Worm (Caenorhabditis elegans) whole organism, L4 larva: ENCODE data around the gene tbx-9.

Experiments used
- R02D3.7 ChIP-seq: fragments of 150-350 bp; sonication (generic microtip); optimal IDR thresholded peaks from 3 replicates; lab custom pipeline; 2014; ENCODE audit warnings: missing biosample characterization, missing genetic modification characterization
- T26A8.4 ChIP-seq: fragments of 200-800 bp; sonication (Bioruptor generic); IDR thresholded peaks from 2 replicates; pipeline ENCODE4 v1.3.6; 2022; ENCODE audit warnings: missing genetic modification characterization, missing compliant biosample characterization
- aha-1 ChIP-seq: fragments of 150-350 bp; peaks from one replicate; lab custom pipeline; 2014; ENCODE audit warnings: missing biosample characterization, missing genetic modification characterization
- aly-2 ChIP-seq: sonication (generic microtip); optimal IDR thresholded peaks from 2 replicates; lab custom pipeline; 2018; ENCODE audit warnings: missing biosample characterization, missing genetic modification characterization
- ama-1 ChIP-seq: fragments of 150-350 bp; optimal IDR thresholded peaks from 2 replicates; lab custom pipeline; 2014; ENCODE audit warnings: inconsistent platforms, mixed read lengths
- ceh-20 ChIP-seq: fragments of 200-800 bp; sonication (Bioruptor generic); IDR thresholded peaks from 2 replicates; pipeline ENCODE4 v1.3.6; 2022; ENCODE audit warnings: missing genetic modification reagents, missing genetic modification characterization, missing compliant biosample characterization
- ceh-44 ChIP-seq: fragments of 200-800 bp; sonication (Bioruptor generic); IDR thresholded peaks from 2 replicates; pipeline ENCODE4 v1.3.6; 2022; ENCODE audit warnings: missing genetic modification reagents, missing genetic modification characterization, missing compliant biosample characterization
- ces-1 ChIP-seq: fragments of 150-350 bp; sonication (generic microtip); optimal IDR thresholded peaks from 4 replicates; lab custom pipeline; 2014; ENCODE audit warnings: missing biosample characterization, missing genetic modification reagents, missing genetic modification characterization
- cey-2 ChIP-seq: sonication (generic microtip); optimal IDR thresholded peaks from 3 replicates; lab custom pipeline; 2017; ENCODE audit warnings: missing genetic modification characterization, mild to moderate bottlenecking, missing compliant biosample characterization, antibody characterized with exemption, borderline replicate concordance; ENCODE audit not compliant: insufficient read depth
- ctbp-1 ChIP-seq: fragments of 200-800 bp; sonication (Bioruptor generic); IDR thresholded peaks from 2 replicates; pipeline ENCODE4 v1.3.6; 2022; ENCODE audit warnings: missing genetic modification reagents, missing genetic modification characterization, missing compliant biosample characterization
- daf-16 ChIP-seq, 3 experiments: sonication (generic microtip); optimal IDR thresholded peaks; 2 replicates each; lab custom pipeline; 2016 to 2017; ENCODE audit warnings: missing genetic modification characterization in 3 of 3, missing genetic modification reagents in 3 of 3, mild to moderate bottlenecking in 2 of 3, missing compliant biosample characterization in 2 of 3, missing biosample characterization in 1 of 3, moderate library complexity in 1 of 3
- dmd-9 ChIP-seq: fragments of 200-800 bp; sonication (Bioruptor generic); IDR thresholded peaks from 2 replicates; pipeline ENCODE4 v1.3.6; 2022; ENCODE audit warnings: missing genetic modification reagents, missing genetic modification characterization, missing compliant biosample characterization
- egl-27 ChIP-seq: sonication (generic microtip); optimal IDR thresholded peaks from 3 replicates; lab custom pipeline; 2017; ENCODE audit warnings: missing biosample characterization, missing genetic modification reagents, missing genetic modification characterization
- egl-43 ChIP-seq: fragments of 200-800 bp; sonication (Bioruptor generic); IDR thresholded peaks from 2 replicates; pipeline ENCODE4 v1.3.6; 2022; ENCODE audit warnings: missing genetic modification reagents, missing genetic modification characterization, missing compliant biosample characterization
- fos-1 ChIP-seq: fragments of 150-350 bp; optimal IDR thresholded peaks from 2 replicates; lab custom pipeline; 2014; ENCODE audit warnings: missing biosample characterization, missing genetic modification characterization
- gei-8 ChIP-seq: fragments of 200-800 bp; sonication (Bioruptor generic); optimal IDR thresholded peaks from 2 replicates; lab custom pipeline; 2018; ENCODE audit warnings: mild to moderate bottlenecking, missing genetic modification characterization, missing compliant biosample characterization
- hif-1 ChIP-seq, 2 experiments: sonication (generic microtip); optimal IDR thresholded peaks; 2 replicates each; lab custom pipeline; 2016 to 2017; ENCODE audit warnings: missing compliant biosample characterization in 2 of 2, missing genetic modification characterization in 2 of 2, missing genetic modification reagents in 2 of 2, missing genotype in 2 of 2, mild to moderate bottlenecking in 1 of 2
- hlh-11 ChIP-seq: fragments of 200-800 bp; sonication (Bioruptor generic); optimal IDR thresholded peaks from 2 replicates; lab custom pipeline; 2018; ENCODE audit warnings: mild to moderate bottlenecking, missing genetic modification characterization, missing compliant biosample characterization
- madf-9 ChIP-seq: fragments of 200-800 bp; sonication (Bioruptor generic); conservative IDR thresholded peaks from 2 replicates; pipeline ENCODE4 v1.3.6; 2022; ENCODE audit warnings: missing genetic modification reagents, missing genetic modification characterization, missing compliant biosample characterization
- mdl-1 ChIP-seq, 2 experiments: fragments of 150-350 bp in 1 of 2; sonication (generic microtip) in 1 of 2; optimal IDR thresholded peaks; 2 replicates each; lab custom pipeline; 2014 to 2017; ENCODE audit warnings: missing biosample characterization in 2 of 2, missing genetic modification characterization in 2 of 2
- mxl-2 ChIP-seq: fragments of 200-800 bp; sonication (Bioruptor generic); conservative IDR thresholded peaks from 2 replicates; pipeline ENCODE4 v1.3.6; 2022; ENCODE audit warnings: missing genetic modification reagents, missing genetic modification characterization, missing compliant biosample characterization
- nhr-10 ChIP-seq: fragments of 150-350 bp; optimal IDR thresholded peaks from 2 replicates; lab custom pipeline; 2014; ENCODE audit warnings: missing biosample characterization, missing genetic modification characterization
- nhr-237 ChIP-seq: sonication (generic microtip); optimal IDR thresholded peaks from 2 replicates; lab custom pipeline; 2017; ENCODE audit warnings: missing biosample characterization, missing genetic modification characterization
- nhr-42 ChIP-seq: fragments of 200-800 bp; sonication (Bioruptor generic); IDR thresholded peaks from 2 replicates; pipeline ENCODE4 v1.3.6; 2022; ENCODE audit warnings: missing genetic modification characterization, missing compliant biosample characterization
- saeg-2 ChIP-seq: fragments of 200-800 bp; sonication (Bioruptor generic); IDR thresholded peaks from 2 replicates; pipeline ENCODE4 v1.3.6; 2022; ENCODE audit warnings: missing genetic modification reagents, missing genetic modification characterization, missing compliant biosample characterization
- sdz-12 ChIP-seq: fragments of 200-800 bp; sonication (Bioruptor generic); optimal IDR thresholded peaks from 2 replicates; lab custom pipeline; 2018; ENCODE audit warnings: mild to moderate bottlenecking, missing genetic modification characterization, missing compliant biosample characterization
- snpc-4 ChIP-seq: fragments of 150-350 bp; optimal IDR thresholded peaks from 2 replicates; lab custom pipeline; 2014; ENCODE audit warnings: missing biosample characterization, missing genetic modification characterization
- spr-1 ChIP-seq: sonication (generic microtip); optimal IDR thresholded peaks from 2 replicates; lab custom pipeline; 2016; ENCODE audit warnings: mild to moderate bottlenecking, missing genetic modification characterization, missing compliant biosample characterization
- unc-130 ChIP-seq: sonication (generic microtip); optimal IDR thresholded peaks from 2 replicates; lab custom pipeline; 2016; ENCODE audit warnings: missing genetic modification reagents, missing genetic modification characterization, missing compliant biosample characterization
- unc-39 ChIP-seq: sonication (generic microtip); optimal IDR thresholded peaks from 2 replicates; lab custom pipeline; 2017; ENCODE audit warnings: missing biosample characterization, missing genetic modification characterization
- unc-62 ChIP-seq, 3 experiments: fragments of 150-350 bp in 1 of 3; sonication (generic microtip); optimal IDR thresholded peaks in 2 of 3; peaks in 1 of 3; 1 replicate in 1 of 3; 2 replicates in 2 of 3; lab custom pipeline; 2014 to 2017; ENCODE audit warnings: missing biosample characterization in 3 of 3, missing genetic modification characterization in 3 of 3, missing genetic modification reagents in 3 of 3, missing genotype in 1 of 3
- ztf-7 ChIP-seq: fragments of 150-350 bp; optimal IDR thresholded peaks from 2 replicates; lab custom pipeline; 2014; ENCODE audit warnings: missing biosample characterization, missing genetic modification characterization

tbx-9 gene

ce11 chrIII:10341758-10342157, at the start of gene tbx-9:
TSS of gene tbx-9 (minus strand) at chrIII:10341858.
- TF ChIP-seq nhr-237 (tag; lab: Kevin White, UChicago) (no peak), mxl-2 (GFP tag; lab: Robert Waterston, UW) (no peak), ces-1 (GFP tag; lab: Kevin White, UChicago) (no peak), R02D3.7 (tag; lab: Kevin White, UChicago) (no peak), ceh-20 (GFP tag; lab: Robert Waterston, UW) (no peak), nhr-42 (no peak), mdl-1 (tag; optimal IDR thresholded peaks at IDR 0.05; lab: Kevin White, UChicago) (no peak), gei-8 (no peak), ama-1 (no peak), T26A8.4 (GFP tag; lab: Robert Waterston, UW) (no peak), ctbp-1 (no peak)

- TF ChIP-seq snpc-4 (tag; lab: Kevin White, UChicago), result no peak
- no peak for TF ChIP-seq unc-39 (tag; lab: Kevin White, UChicago)
- no peak for TF ChIP-seq cey-2 (tag; lab: Kevin White, UChicago)
- TF ChIP-seq aly-2 (tag; lab: Kevin White, UChicago), result no peak
- TF ChIP-seq egl-43, result no peak
- TF ChIP-seq egl-27, result no peak
- TF ChIP-seq fos-1, result no peak
- TF ChIP-seq hlh-11 (tag; lab: Kevin White, UChicago), result no peak
- no peak for TF ChIP-seq dmd-9 (GFP tag; lab: Robert Waterston, UW)
These were observed 48.0 kb upstream of the tbx-9 start for ce11 chrIII:10389608-10390007.

ce11 chrIII:10386476-10386875, 44.8 kb upstream of the tbx-9 start, which contains the start of gene C38H2.3:
TSS of gene C38H2.3 (minus strand) at chrIII:10386576.
- TF ChIP-seq madf-9 (GFP tag; lab: Robert Waterston, UW) (no peak), sdz-12 (GFP tag; lab: Kevin White, UChicago) (no peak), unc-62 (GFP tag; optimal IDR thresholded peaks at IDR 0.05 in 1 of 2; lab: Kevin White, UChicago) (no peak), unc-62 (tag; optimal IDR thresholded peaks at IDR 0.05; lab: Kevin White, UChicago) (no peak), mxl-2 (GFP tag; lab: Robert Waterston, UW) (no peak), spr-1 (tag; lab: Kevin White, UChicago) (no peak), nhr-10 (tag; lab: Kevin White, UChicago) (no peak), hif-1 (tag; optimal IDR thresholded peaks at IDR 0.05; lab: Kevin White, UChicago) (no peak), daf-16 (GFP tag; optimal IDR thresholded peaks at IDR 0.05; lab: Kevin White, UChicago) (no peak), daf-16 (tag; optimal IDR thresholded peaks at IDR 0.05; lab: Kevin White, UChicago) (no peak), unc-130 (GFP tag; lab: Kevin White, UChicago) (no peak)

- TF ChIP-seq ces-1 (GFP tag; lab: Kevin White, UChicago) (no peak), aha-1 (tag; lab: Kevin White, UChicago) (peak; percentile 91)
These were observed 42.1 kb upstream of the tbx-9 start for ce11 chrIII:10383804-10384203.

- no peak for TF ChIP-seq ceh-44 (GFP tag; lab: Robert Waterston, UW)
- no peak for TF ChIP-seq daf-16 (GFP tag; optimal IDR thresholded peaks at IDR 0.05; lab: Kevin White, UChicago)
- no peak for TF ChIP-seq daf-16 (tag; optimal IDR thresholded peaks at IDR 0.05; lab: Kevin White, UChicago)
- no peak for TF ChIP-seq ztf-7 (tag; lab: Kevin White, UChicago)
- TF ChIP-seq hif-1 (tag; optimal IDR thresholded peaks at IDR 0.05; lab: Kevin White, UChicago), result no peak
- no peak for TF ChIP-seq saeg-2 (GFP tag; lab: Robert Waterston, UW)
- TF ChIP-seq aha-1 (tag; lab: Kevin White, UChicago), result peak; percentile 38
These were observed 39.8 kb upstream of the tbx-9 start, which contains the start of gene C38H2.2 for ce11 chrIII:10381473-10381872. TSS of gene C38H2.2 (plus strand) at chrIII:10381773.
